3 fruit fly cellular contexts compared by ENCODE assay signal in genomic region chr3L:1417898-1418297, dm6.
A peak's percentile ranks its signal among the peaks of the same experiment; 100 is the strongest.
TF ChIP-seq lines count a peak whose summit lies in the region.

No protein-coding gene starts in this region.

- no peak for TF ChIP-seq CTCF in whole organism, embryonic (GFP tag; optimal IDR thresholded peaks at IDR 0.05; lab: Kevin White, UChicago)

TF ChIP-seq in whole organism, embryonic, 481 proteins besides CTCF, POLR2A, EP300 and RAD21:
- TF ChIP-seq salm (tag; optimal IDR thresholded peaks at IDR 0.05; lab: Kevin White, UChicago) (no peak), row (GFP tag; IDR thresholded peaks at IDR 0.05; lab: Robert Waterston, UW) (0 out of 3 replicates have a peak, but pooled peaks have one; percentile 10)

TF ChIP-seq in whole organism, prepupa, 60 proteins besides CTCF, POLR2A, EP300 and RAD21:
- TF ChIP-seq svp (GFP tag; lab: Kevin White, UChicago) (peak; percentile 64), Met (GFP tag; optimal IDR thresholded peaks at IDR 0.05; lab: Kevin White, UChicago) (peak; percentile 13), Hr39 (GFP tag; optimal IDR thresholded peaks at IDR 0.05; lab: Kevin White, UChicago) (peak; percentile 4), CG3919 (GFP tag; optimal IDR thresholded peaks at IDR 0.05; lab: Kevin White, UChicago) (no peak), Eip78C (GFP tag; lab: Kevin White, UChicago) (peak; percentile 49)

TF ChIP-seq in whole organism, wandering third instar larva, 38 proteins besides CTCF, POLR2A, EP300 and RAD21:
- TF ChIP-seq h (GFP tag; optimal IDR thresholded peaks at IDR 0.05; lab: Kevin White, UChicago) (peak; percentile 53), foxo (GFP tag; optimal IDR thresholded peaks at IDR 0.05; lab: Kevin White, UChicago) (peak in 1 of 2 experiments; percentile 43), CG32264 (GFP tag; optimal IDR thresholded peaks at IDR 0.05; lab: Kevin White, UChicago) (no peak), pan (optimal IDR thresholded peaks at IDR 0.05; lab: Kevin White, UChicago) (no peak), woc (GFP tag; optimal IDR thresholded peaks at IDR 0.05; lab: Kevin White, UChicago) (peak; percentile 50), ey (GFP tag; optimal IDR thresholded peaks at IDR 0.05; lab: Kevin White, UChicago) (peak; percentile 18), CrebA (GFP tag; optimal IDR thresholded peaks at IDR 0.05; lab: Kevin White, UChicago; ENCODE audit: borderline replicate concordance) (no peak), fru (GFP tag; optimal IDR thresholded peaks at IDR 0.05; lab: Kevin White, UChicago) (peak; percentile 36), rgr (GFP tag; optimal IDR thresholded peaks at IDR 0.05; lab: Kevin White, UChicago) (peak; percentile 19), tai (GFP tag; optimal IDR thresholded peaks at IDR 0.05; lab: Kevin White, UChicago) (no peak), Rel (GFP tag; optimal IDR thresholded peaks at IDR 0.05; lab: Kevin White, UChicago) (no peak), Rel (tag; optimal IDR thresholded peaks at IDR 0.05; lab: Kevin White, UChicago) (no peak), Dif (GFP tag; optimal IDR thresholded peaks at IDR 0.05; lab: Kevin White, UChicago; ENCODE audit: partially characterized antibody) (no peak)
TF ChIP-seq in whole organism, wandering third instar larva: peak in this region for 6.

Comparison
In these comparisons a context has a peak if more than half of its experiments do, and no peak if none do; other contexts are left out.
1. Of the 7 proteins assayed by ChIP-seq in both whole organism, embryonic and whole organism, prepupa: peak only in whole organism, embryonic: none; only in whole organism, prepupa: Hr39; in both: none; in neither: 6.